Fruit fly (Drosophila melanogaster) whole organism, embryonic: ENCODE results near the gene Dup99B.

Experiments used
- CG10147 ChIP-seq: fragments of 200-800 bp; sonication (Bioruptor generic); optimal IDR thresholded peaks from 2 replicates; lab custom pipeline; 2019; ENCODE audit warnings: missing biosample characterization, mild to moderate bottlenecking, missing genetic modification characterization, moderate library complexity
- CG10431 ChIP-seq: fragments of 200-800 bp; sonication (Bioruptor generic); optimal IDR thresholded peaks from 3 replicates; lab custom pipeline; 2018; ENCODE audit warnings: missing biosample characterization, mild to moderate bottlenecking, missing genetic modification characterization
- CG10565 ChIP-seq: fragments of 200-800 bp; sonication (Bioruptor generic); optimal IDR thresholded peaks from 3 replicates; lab custom pipeline; 2016; ENCODE audit warnings: missing biosample characterization, mild to moderate bottlenecking, missing genetic modification characterization
- CG13123 ChIP-seq: fragments of 200-800 bp; sonication (Bioruptor generic); optimal IDR thresholded peaks from 2 replicates; lab custom pipeline; 2016; ENCODE audit warnings: missing biosample characterization, missing genetic modification characterization
- CG13424 ChIP-seq: fragments of 200-800 bp; sonication (Bioruptor generic); optimal IDR thresholded peaks from 2 replicates; lab custom pipeline; 2019; ENCODE audit warnings: missing biosample characterization, mild to moderate bottlenecking, missing genetic modification characterization, moderate library complexity
- CG15696 ChIP-seq: fragments of 200-800 bp; sonication (Bioruptor generic); optimal IDR thresholded peaks from 2 replicates; lab custom pipeline; 2019; ENCODE audit warnings: missing biosample characterization, mild to moderate bottlenecking, missing genetic modification characterization, moderate library complexity
- CG1647 ChIP-seq: fragments of 200-800 bp; sonication (Bioruptor generic); optimal IDR thresholded peaks from 3 replicates; lab custom pipeline; 2016; ENCODE audit warnings: missing biosample characterization, missing genetic modification characterization
- CG16813 ChIP-seq: fragments of 200-800 bp; sonication (Bioruptor generic); IDR thresholded peaks from 3 replicates; pipeline ENCODE4 v1.3.6; 2022; ENCODE audit warnings: missing biosample characterization, missing genetic modification characterization; ENCODE audit not compliant: partially characterized antibody
- CG16815 ChIP-seq: fragments of 200-800 bp; sonication (Bioruptor generic); optimal IDR thresholded peaks from 3 replicates; lab custom pipeline; 2017; ENCODE audit warnings: missing biosample characterization, mild to moderate bottlenecking, missing genetic modification characterization
- CG1792 ChIP-seq: fragments of 200-800 bp; sonication (Bioruptor generic); optimal IDR thresholded peaks from 2 replicates; lab custom pipeline; 2016; ENCODE audit warnings: missing biosample characterization, missing genetic modification characterization
- CG3065 ChIP-seq: fragments of 200-800 bp; sonication (Bioruptor generic); optimal IDR thresholded peaks from 2 replicates; lab custom pipeline; 2016; ENCODE audit warnings: missing biosample characterization, missing genetic modification characterization
- CG31365 ChIP-seq: fragments of 200-800 bp; sonication (Bioruptor generic); optimal IDR thresholded peaks from 2 replicates; lab custom pipeline; 2018; ENCODE audit warnings: missing biosample characterization, mild to moderate bottlenecking, missing genetic modification characterization
- CG31441 ChIP-seq: fragments of 200-800 bp; sonication (Bioruptor generic); IDR thresholded peaks from 2 replicates; pipeline ENCODE4 v1.3.6; 2022; ENCODE audit warnings: missing biosample characterization, missing genetic modification characterization
- CG32532 ChIP-seq: fragments of 200-800 bp; sonication (Bioruptor generic); IDR thresholded peaks from 2 replicates; pipeline ENCODE4 v1.3.6; 2022; ENCODE audit warnings: missing biosample characterization, missing genetic modification characterization
- CG34224 ChIP-seq: fragments of 200-800 bp; sonication (Bioruptor generic); IDR thresholded peaks from 3 replicates; pipeline ENCODE4 v1.3.6; 2022; ENCODE audit warnings: missing biosample characterization, missing genetic modification characterization; ENCODE audit not compliant: partially characterized antibody
- CG34422 ChIP-seq: fragments of 200-800 bp; sonication (Bioruptor generic); IDR thresholded peaks from 3 replicates; pipeline ENCODE4 v1.3.6; 2022; ENCODE audit warnings: missing biosample characterization, missing genetic modification characterization
- CG4282 ChIP-seq: fragments of 200-800 bp; sonication (Bioruptor generic); optimal IDR thresholded peaks from 2 replicates; lab custom pipeline; 2016; ENCODE audit warnings: missing biosample characterization, missing genetic modification characterization
- CG4424 ChIP-seq: fragments of 200-800 bp; sonication (Bioruptor generic); optimal IDR thresholded peaks from 3 replicates; lab custom pipeline; 2016; ENCODE audit warnings: missing biosample characterization, missing genetic modification characterization
- CG5245 ChIP-seq: fragments of 200-800 bp; sonication (Bioruptor generic); optimal IDR thresholded peaks from 3 replicates; lab custom pipeline; 2016; ENCODE audit warnings: missing biosample characterization, missing genetic modification characterization
- CG7786 ChIP-seq: fragments of 200-800 bp; sonication (Bioruptor generic); optimal IDR thresholded peaks from 2 replicates; lab custom pipeline; 2016; ENCODE audit warnings: missing biosample characterization, missing genetic modification characterization
- CG7987 ChIP-seq: fragments of 200-800 bp; sonication (Bioruptor generic); optimal IDR thresholded peaks from 2 replicates; lab custom pipeline; 2018; ENCODE audit warnings: missing biosample characterization, mild to moderate bottlenecking, missing genetic modification characterization, moderate library complexity
- D19A ChIP-seq: fragments of 200-800 bp; optimal IDR thresholded peaks from 3 replicates; lab custom pipeline; 2019; ENCODE audit warnings: missing biosample characterization, mild to moderate bottlenecking, missing genetic modification characterization, moderate library complexity
- Ets65A ChIP-seq: fragments of 200-800 bp; sonication (Bioruptor generic); peaks from one replicate; lab custom pipeline; 2016; ENCODE audit warnings: missing biosample characterization, missing genetic modification characterization
- HHEX ChIP-seq: fragments of 200-800 bp; sonication (Bioruptor generic); optimal IDR thresholded peaks from 3 replicates; lab custom pipeline; 2017; ENCODE audit warnings: missing biosample characterization, mild to moderate bottlenecking, missing genetic modification characterization, missing genetic modification reagents
- HLHmδ ChIP-seq: fragments of 200-800 bp; sonication (Bioruptor generic); optimal IDR thresholded peaks from 2 replicates; lab custom pipeline; 2018; ENCODE audit warnings: missing biosample characterization, mild to moderate bottlenecking, missing genetic modification characterization, moderate library complexity
- Meics ChIP-seq: fragments of 200-800 bp; sonication (Bioruptor generic); optimal IDR thresholded peaks from 2 replicates; lab custom pipeline; 2017; ENCODE audit warnings: missing biosample characterization, mild to moderate bottlenecking, missing genetic modification characterization
- Oaz ChIP-seq: fragments of 200-800 bp; sonication (Bioruptor generic); IDR thresholded peaks from 2 replicates; pipeline ENCODE4 v1.3.6; 2022; ENCODE audit warnings: missing biosample characterization, missing genetic modification characterization
- Ravus ChIP-seq: fragments of 200-800 bp; sonication (Bioruptor generic); IDR thresholded peaks from 2 replicates; pipeline ENCODE4 v1.3.6; 2022; ENCODE audit warnings: missing biosample characterization, missing genetic modification characterization
- Six4 ChIP-seq: fragments of 200-800 bp; sonication (Bioruptor generic); optimal IDR thresholded peaks from 2 replicates; lab custom pipeline; 2016; ENCODE audit warnings: missing biosample characterization, missing genetic modification characterization
- Stat92E ChIP-seq, 3 experiments: fragments of >200 bp in 2 of 3; fragments of 200-800 bp in 1 of 3; sonication (Bioruptor generic) in 1 of 3; optimal IDR thresholded peaks; 2 replicates each; lab custom pipeline; 2017 to 2019; ENCODE audit warnings: missing biosample characterization in 3 of 3, missing genetic modification characterization in 3 of 3, mild to moderate bottlenecking in 1 of 3, moderate library complexity in 1 of 3
- Xrp1 ChIP-seq: fragments of 200-800 bp; sonication (Bioruptor generic); IDR thresholded peaks from 2 replicates; pipeline ENCODE4 v1.3.6; 2022; ENCODE audit warnings: missing biosample characterization, missing genetic modification characterization
- abd-A ChIP-seq: fragments of 200-800 bp; sonication (Bioruptor generic); optimal IDR thresholded peaks from 3 replicates; lab custom pipeline; 2019; ENCODE audit warnings: missing biosample characterization, mild to moderate bottlenecking, missing genetic modification characterization, moderate library complexity
- ap ChIP-seq: fragments of 200-800 bp; sonication (Bioruptor generic); IDR thresholded peaks from 2 replicates; pipeline ENCODE4 v1.3.6; 2022; ENCODE audit warnings: missing biosample characterization, missing genetic modification characterization
- ase ChIP-seq: fragments of 200-800 bp; sonication (Bioruptor generic); IDR thresholded peaks from 3 replicates; pipeline ENCODE4 v1.3.6; 2022; ENCODE audit warnings: missing biosample characterization, missing genetic modification characterization
- bab2 ChIP-seq: fragments of 200-800 bp; sonication (Bioruptor generic); optimal IDR thresholded peaks from 2 replicates; lab custom pipeline; 2016; ENCODE audit warnings: missing biosample characterization, missing genetic modification characterization
- dati ChIP-seq: fragments of 200-800 bp; sonication (Bioruptor generic); IDR thresholded peaks from 2 replicates; pipeline ENCODE4 v1.3.6; 2022; ENCODE audit warnings: missing biosample characterization, missing genetic modification characterization
- en ChIP-seq: fragments of 200-800 bp; sonication (Bioruptor generic); optimal IDR thresholded peaks from 2 replicates; lab custom pipeline; 2016; ENCODE audit warnings: missing biosample characterization, missing genetic modification characterization
- jumu ChIP-seq: fragments of 200-800 bp; sonication (Bioruptor generic); optimal IDR thresholded peaks from 3 replicates; lab custom pipeline; 2016; ENCODE audit warnings: missing biosample characterization, missing genetic modification characterization
- kay ChIP-seq: fragments of 200-800 bp; sonication (Bioruptor generic); optimal IDR thresholded peaks from 2 replicates; lab custom pipeline; 2016; ENCODE audit warnings: missing biosample characterization, missing genetic modification characterization
- onecut ChIP-seq: fragments of 200-800 bp; sonication (Bioruptor generic); IDR thresholded peaks from 2 replicates; pipeline ENCODE4 v1.3.6; 2022; ENCODE audit warnings: missing biosample characterization, missing genetic modification characterization
- p53 ChIP-seq: fragments of 200-800 bp; sonication (Bioruptor generic); optimal IDR thresholded peaks from 2 replicates; lab custom pipeline; 2016; ENCODE audit warnings: missing biosample characterization, missing genetic modification characterization
- pfk ChIP-seq: fragments of 200-800 bp; sonication (Bioruptor generic); optimal IDR thresholded peaks from 2 replicates; lab custom pipeline; 2018; ENCODE audit warnings: missing biosample characterization, mild to moderate bottlenecking, missing genetic modification characterization, moderate library complexity
- pita ChIP-seq: fragments of 200-800 bp; sonication (Bioruptor generic); optimal IDR thresholded peaks from 2 replicates; lab custom pipeline; 2017; ENCODE audit warnings: missing biosample characterization, mild to moderate bottlenecking, missing genetic modification characterization
- ro ChIP-seq: fragments of 200-800 bp; sonication (Bioruptor generic); IDR thresholded peaks from 2 replicates; pipeline ENCODE4 v1.3.6; 2022; ENCODE audit warnings: missing biosample characterization, missing genetic modification characterization
- ssp ChIP-seq: fragments of 200-800 bp; sonication (Bioruptor generic); IDR thresholded peaks from 2 replicates; pipeline ENCODE4 v1.3.6; 2022; ENCODE audit warnings: missing biosample characterization, missing genetic modification characterization
- tap ChIP-seq: fragments of 200-800 bp; optimal IDR thresholded peaks from 3 replicates; lab custom pipeline; 2019; ENCODE audit warnings: missing biosample characterization, mild to moderate bottlenecking, missing genetic modification characterization, moderate library complexity
- tin ChIP-seq: fragments of 200-800 bp; sonication (Bioruptor generic); optimal IDR thresholded peaks from 3 replicates; lab custom pipeline; 2016; ENCODE audit warnings: missing biosample characterization, missing genetic modification characterization
- ttk ChIP-seq: fragments of 200-800 bp; sonication (Bioruptor generic); IDR thresholded peaks from 2 replicates; pipeline ENCODE4 v2.1.2; 2022; ENCODE audit warnings: missing biosample characterization, missing genetic modification characterization
- tup ChIP-seq: fragments of 200-800 bp; sonication (Bioruptor generic); optimal IDR thresholded peaks from 2 replicates; lab custom pipeline; 2016; ENCODE audit warnings: missing biosample characterization, mild to moderate bottlenecking, missing genetic modification characterization, moderate library complexity
- twi ChIP-seq: fragments of 200-800 bp; optimal IDR thresholded peaks from 2 replicates; lab custom pipeline; 2019; ENCODE audit warnings: missing biosample characterization, mild to moderate bottlenecking, missing genetic modification characterization, moderate library complexity
- tx ChIP-seq: fragments of 200-800 bp; sonication (Bioruptor generic); optimal IDR thresholded peaks from 2 replicates; lab custom pipeline; 2016; ENCODE audit warnings: missing biosample characterization, missing genetic modification characterization
- yki ChIP-seq: fragments of >200 bp; optimal IDR thresholded peaks from 3 replicates; lab custom pipeline; 2018

Gene Dup99B

dm6 chr3R:29675333-29675732 is 39.8 kb downstream of the Dup99B start, which contains the start of the genes Bub3 and Cap-D2 (continued):
- TF ChIP-seq CG7987 (GFP tag; lab: Kevin White, UChicago) (peak; percentile 13), tup (GFP tag; lab: Kevin White, UChicago) (peak; percentile 25), Xrp1 (GFP tag; lab: Robert Waterston, UW) (peak; percentile 80), Ets65A (GFP tag; lab: Kevin White, UChicago) (peak; percentile 97), Ravus (GFP tag; lab: Robert Waterston, UW) (no peak), onecut (GFP tag; lab: Robert Waterston, UW) (no peak), CG16815 (GFP tag; lab: Kevin White, UChicago) (peak; percentile 11), jumu (GFP tag; lab: Kevin White, UChicago) (peak; percentile 86), CG4424 (GFP tag; lab: Kevin White, UChicago) (peak; percentile 80), twi (tag; lab: Kevin White, UChicago) (peak; percentile 51), CG4282 (GFP tag; lab: Kevin White, UChicago) (no peak), kay (no peak), dati (GFP tag; lab: Robert Waterston, UW) (0 out of 2 replicates have a peak, but pooled peaks have one; percentile 20), yki (lab: Kevin White, UChicago) (no peak), ro (no peak), ttk (GFP tag; lab: Robert Waterston, UW) (no peak), pita (GFP tag; lab: Kevin White, UChicago) (no peak), Oaz (GFP tag; lab: Robert Waterston, UW) (peak; percentile 35; the same call in 1 of the 2 replicates), Meics (GFP tag; lab: Kevin White, UChicago) (peak; percentile 65), CG1792 (GFP tag; lab: Kevin White, UChicago) (peak; percentile 26), D19A (tag; lab: Kevin White, UChicago) (peak; percentile 44), CG15696 (tag; lab: Kevin White, UChicago) (peak; percentile 69), HHEX (GFP tag; lab: Kevin White, UChicago) (peak; percentile 53), CG10147 (no peak), CG13424 (tag; lab: Kevin White, UChicago) (peak; percentile 77), Six4 (GFP tag; lab: Kevin White, UChicago) (peak; percentile 60), Stat92E (GFP tag; optimal IDR thresholded peaks at IDR 0.05; lab: Kevin White, UChicago) (no peak), CG31441 (GFP tag; lab: Robert Waterston, UW) (no peak), CG16813 (GFP tag; lab: Robert Waterston, UW) (peak; percentile 84), pfk (GFP tag; lab: Kevin White, UChicago) (no peak), CG34422 (peak; percentile 77), ssp (GFP tag; lab: Robert Waterston, UW) (0 out of 2 replicates have a peak, but pooled peaks have one; percentile 25), CG10565 (GFP tag; lab: Kevin White, UChicago) (peak; percentile 19), CG34224 (GFP tag; lab: Robert Waterston, UW) (peak; percentile 90), tap (tag; lab: Kevin White, UChicago) (peak; percentile 43), ap (peak; percentile 65; the same call in 1 of the 2 replicates), p53 (GFP tag; lab: Kevin White, UChicago) (peak; percentile 33), tx (GFP tag; lab: Kevin White, UChicago) (peak; percentile 64), CG3065 (no peak), CG10431 (GFP tag; lab: Kevin White, UChicago) (no peak), CG7786 (peak; percentile 58), abd-A (tag; lab: Kevin White, UChicago) (no peak), HLHmδ (no peak), CG32532 (GFP tag; lab: Robert Waterston, UW) (peak; percentile 67), en (peak; percentile 50), bab2 (peak; percentile 73), CG31365 (tag; lab: Kevin White, UChicago) (peak; percentile 14), ase (GFP tag; lab: Robert Waterston, UW) (peak; percentile 66), CG13123 (GFP tag; lab: Kevin White, UChicago) (peak; percentile 47), CG5245 (GFP tag; lab: Kevin White, UChicago) (peak; percentile 46), CG1647 (GFP tag; lab: Kevin White, UChicago) (peak; percentile 62), tin (GFP tag; lab: Kevin White, UChicago) (peak; percentile 81)
